Worm (Caenorhabditis elegans): ENCODE data around the gene C29F9.8.

ce11 chrIII:146369-146768, 49.5 kb upstream of the C29F9.8 start, which contains the start of gene fbxb-84:
- TF ChIP-seq snpc-4 (tag; optimal IDR thresholded peaks at IDR 0.05): no peak
- TF ChIP-seq ztf-11 (tag; optimal IDR thresholded peaks at IDR 0.05): no peak
- TF ChIP-seq mab-5 (tag; optimal IDR thresholded peaks at IDR 0.05): no peak
- no peak for TF ChIP-seq elt-1 (tag; optimal IDR thresholded peaks at IDR 0.05; ENCODE audit: borderline replicate concordance, insufficient read depth)
- no peak for TF ChIP-seq elt-3 (tag; optimal IDR thresholded peaks at IDR 0.05)
- TF ChIP-seq lin-13 (tag; optimal IDR thresholded peaks at IDR 0.05): no peak
- no peak for TF ChIP-seq unc-39 (tag; optimal IDR thresholded peaks at IDR 0.05)
- no peak for TF ChIP-seq tbx-8 (GFP tag; optimal IDR thresholded peaks at IDR 0.05)
- TF ChIP-seq nhr-28 (tag; optimal IDR thresholded peaks at IDR 0.05): no peak
- no peak for TF ChIP-seq ceh-39 (tag; optimal IDR thresholded peaks at IDR 0.05)

Data from whole organism, mixed stage, embryonic.